Fruit fly (Drosophila melanogaster) whole organism, prepupa: ENCODE results near the gene Tmx3.

Experiments
- Blimp-1 ChIP-seq: fragments of 200-800 bp; sonication (Bioruptor generic); optimal IDR thresholded peaks from 3 replicates; lab custom pipeline; 2017; ENCODE audit warnings: missing biosample characterization, missing genetic modification characterization, mild to moderate bottlenecking, moderate library complexity, missing genetic modification reagents
- CG10631 ChIP-seq: fragments of 200-800 bp; sonication (Bioruptor generic); optimal IDR thresholded peaks from 2 replicates; lab custom pipeline; 2016; ENCODE audit warnings: missing biosample characterization, missing genetic modification characterization
- CG1621 ChIP-seq: fragments of 200-800 bp; sonication (Bioruptor generic); optimal IDR thresholded peaks from 3 replicates; lab custom pipeline; 2018; ENCODE audit warnings: missing biosample characterization, mild to moderate bottlenecking, missing genetic modification characterization
- CG31627 ChIP-seq: fragments of 200-800 bp; sonication (Bioruptor generic); optimal IDR thresholded peaks from 3 replicates; lab custom pipeline; 2016; ENCODE audit warnings: missing biosample characterization, missing genetic modification characterization
- CG9139 ChIP-seq: fragments of 200-800 bp; sonication (Bioruptor generic); optimal IDR thresholded peaks from 3 replicates; lab custom pipeline; 2017; ENCODE audit warnings: missing biosample characterization, mild to moderate bottlenecking, missing genetic modification characterization
- Eip93F ChIP-seq: fragments of 200-800 bp; sonication (Bioruptor generic); optimal IDR thresholded peaks from 2 replicates; lab custom pipeline; 2016; ENCODE audit warnings: missing biosample characterization, mild to moderate bottlenecking, missing genetic modification characterization
- Lpt ChIP-seq: fragments of 200-800 bp; sonication (Bioruptor generic); optimal IDR thresholded peaks from 3 replicates; lab custom pipeline; 2016; ENCODE audit warnings: missing biosample characterization, missing genetic modification characterization
- Met ChIP-seq: fragments of 200-800 bp; sonication (Bioruptor generic); optimal IDR thresholded peaks from 3 replicates; lab custom pipeline; 2016; ENCODE audit warnings: missing biosample characterization, missing genetic modification characterization
- OdsH ChIP-seq: fragments of 200-800 bp; sonication (Bioruptor generic); optimal IDR thresholded peaks from 3 replicates; lab custom pipeline; 2016; ENCODE audit warnings: missing biosample characterization, missing genetic modification characterization
- Sox102F ChIP-seq: fragments of 200-800 bp; sonication (Bioruptor generic); optimal IDR thresholded peaks from 2 replicates; lab custom pipeline; 2016; ENCODE audit warnings: missing biosample characterization, mild to moderate bottlenecking, missing genetic modification characterization
- Sox15 ChIP-seq: fragments of 200-800 bp; sonication (Bioruptor generic); optimal IDR thresholded peaks from 3 replicates; lab custom pipeline; 2016; ENCODE audit warnings: missing biosample characterization, missing genetic modification characterization
- pdm3 ChIP-seq: fragments of 200-800 bp; sonication (Bioruptor generic); optimal IDR thresholded peaks from 3 replicates; lab custom pipeline; 2016; ENCODE audit warnings: missing biosample characterization, missing genetic modification characterization
- salr ChIP-seq, 2 experiments: fragments of 200-800 bp; sonication (Bioruptor generic); optimal IDR thresholded peaks; 3 replicates each; lab custom pipeline; 2016 to 2018; ENCODE audit warnings: missing biosample characterization in 2 of 2, missing genetic modification characterization in 2 of 2, mild to moderate bottlenecking in 1 of 2
- vri ChIP-seq: fragments of 200-800 bp; sonication (Bioruptor generic); optimal IDR thresholded peaks from 3 replicates; lab custom pipeline; 2016; ENCODE audit warnings: missing biosample characterization, mild to moderate bottlenecking, missing genetic modification characterization

dm6 chr3L:16214533-16215207 is 14.2 kb upstream of the Tmx3 start:
- TF ChIP-seq Met (GFP tag; lab: Kevin White, UChicago) (no peak), pdm3 (GFP tag; lab: Kevin White, UChicago) (no peak), Lpt (peak; percentile 7), Blimp-1 (GFP tag; lab: Kevin White, UChicago) (no peak), CG31627 (GFP tag; lab: Kevin White, UChicago) (no peak), vri (GFP tag; lab: Kevin White, UChicago) (no peak), OdsH (GFP tag; lab: Kevin White, UChicago) (no peak), Sox102F (GFP tag; lab: Kevin White, UChicago) (no peak), Sox15 (GFP tag; lab: Kevin White, UChicago) (no peak), CG1621 (tag; lab: Kevin White, UChicago) (peak; percentile 30), salr (GFP tag; optimal IDR thresholded peaks at IDR 0.05; lab: Kevin White, UChicago) (peak in 1 of 2 experiments; percentile 39), Eip93F (no peak), CG10631 (GFP tag; lab: Kevin White, UChicago) (no peak), CG9139 (GFP tag; lab: Kevin White, UChicago) (peak; percentile 21)
